Fruit fly (Drosophila melanogaster) whole organism, wandering third instar larva: ENCODE measurements around the gene UQCR-14.

Source experiments
- Dif ChIP-seq: fragments of 200-275, 200-300 bp; sonication (Bioruptor generic); optimal IDR thresholded peaks from 2 replicates; lab custom pipeline; 2018; ENCODE audit warnings: missing biosample characterization, missing genetic modification characterization; ENCODE audit not compliant: partially characterized antibody
- br ChIP-seq: fragments of 200-800 bp; sonication (Bioruptor generic); optimal IDR thresholded peaks from 2 replicates; lab custom pipeline; 2016; ENCODE audit warnings: missing biosample characterization, missing genetic modification characterization

DNA sequence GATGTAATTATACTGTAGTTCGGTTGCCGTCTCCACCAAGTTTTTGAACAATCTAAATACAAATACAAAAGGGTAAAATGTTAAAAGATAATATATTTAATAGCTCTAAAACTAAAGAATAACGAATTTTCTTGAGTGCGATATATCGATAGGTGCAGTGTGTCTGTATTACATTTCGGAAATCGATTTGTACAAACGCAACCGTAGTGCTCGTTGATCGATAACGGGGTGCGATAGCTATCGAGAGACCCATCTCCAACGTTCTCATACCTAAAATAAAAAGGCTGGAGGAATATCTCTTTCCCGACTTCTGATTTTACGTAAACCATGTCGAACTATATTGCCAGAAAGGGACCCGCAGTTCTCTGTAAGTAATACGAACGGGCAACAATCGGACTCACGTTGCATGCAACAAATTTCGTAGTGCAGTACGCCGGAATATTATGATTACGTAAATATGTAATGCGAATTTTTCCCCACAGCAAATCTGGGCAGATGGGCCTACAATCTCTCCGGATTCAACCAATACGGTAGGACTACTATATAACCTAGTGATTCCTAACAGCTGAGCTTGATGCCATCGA is at the start of gene UQCR-14:
- TF ChIP-seq br (GFP tag; lab: Kevin White, UChicago) (peak; percentile 25), Dif (no peak)
